Worm (Caenorhabditis elegans): ENCODE results near the gene srx-5.

ce11 chrV:706918-707317, 7.0 kb downstream of the srx-5 start, which contains the start of gene srbc-38:
- TF ChIP-seq unc-3 (GFP tag; conservative IDR thresholded peaks at IDR 0.05) = no peak
- TF ChIP-seq unc-3 (tag; optimal IDR thresholded peaks at IDR 0.05) = no peak
- no peak for TF ChIP-seq syd-9 (tag; optimal IDR thresholded peaks at IDR 0.05)
- no peak for TF ChIP-seq mec-3 (tag; optimal IDR thresholded peaks at IDR 0.05; ENCODE audit: borderline replicate concordance)
- no peak for TF ChIP-seq dve-1 (tag; optimal IDR thresholded peaks at IDR 0.05)
- no peak for TF ChIP-seq fax-1 (tag; optimal IDR thresholded peaks at IDR 0.05)
- TF ChIP-seq elt-2 (tag; optimal IDR thresholded peaks at IDR 0.05) = no peak
- no peak for TF ChIP-seq pqm-1 (tag; optimal IDR thresholded peaks at IDR 0.05)
- no peak for TF ChIP-seq madf-2 (tag; optimal IDR thresholded peaks at IDR 0.05)
- TF ChIP-seq ets-4 (tag; optimal IDR thresholded peaks at IDR 0.05) = no peak
- TF ChIP-seq C38D4.7 (GFP tag; optimal IDR thresholded peaks at IDR 0.05) = no peak
- TF ChIP-seq sox-4 (tag; optimal IDR thresholded peaks at IDR 0.05) = no peak
